Worm (Caenorhabditis elegans) whole organism, L2 larva: Measurements from ENCODE around the gene ugt-11.

ENCODE experiments used
- R02D3.7 ChIP-seq: fragments of 150-350 bp; optimal IDR thresholded peaks from 2 replicates; lab custom pipeline; 2014; ENCODE audit warnings: missing biosample characterization, missing genetic modification characterization
- ztf-4 ChIP-seq: fragments of 150-350 bp; optimal IDR thresholded peaks from 2 replicates; lab custom pipeline; 2014; ENCODE audit warnings: missing biosample characterization, missing genetic modification characterization

DNA sequence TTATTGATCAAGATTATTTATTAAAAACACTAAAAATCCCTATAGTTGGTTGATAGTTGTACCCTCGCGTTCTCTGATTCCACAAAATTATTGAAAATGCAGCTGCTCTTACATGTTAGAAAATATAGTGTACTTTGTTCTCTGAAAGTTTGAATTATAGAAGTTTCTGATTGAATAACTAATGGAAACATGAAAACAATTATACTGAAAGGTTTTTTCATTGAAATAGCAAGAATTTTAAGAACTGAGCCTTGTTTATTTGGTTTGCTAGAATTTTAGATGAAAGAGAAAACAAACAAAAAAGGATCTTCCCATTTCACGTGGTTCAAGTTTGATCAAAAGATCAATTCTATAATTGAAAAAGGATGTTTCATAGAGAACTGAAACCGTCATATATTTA is 27.3 kb downstream of the ugt-11 start:
- TF ChIP-seq ztf-4 (tag; lab: Kevin White, UChicago) (no peak), R02D3.7 (tag; lab: Kevin White, UChicago) (no peak)
